Worm (Caenorhabditis elegans) whole organism, late embryonic: ENCODE data around the gene ZK1307.2.

ENCODE experiments used
- elt-4 ChIP-seq: sonication (generic microtip); optimal IDR thresholded peaks from 2 replicates; lab custom pipeline; 2016; ENCODE audit warnings: missing genetic modification characterization, missing compliant biosample characterization
- lin-11 ChIP-seq: fragments of 200-800 bp; sonication (Bioruptor generic); optimal IDR thresholded peaks from 2 replicates; lab custom pipeline; 2018; ENCODE audit warnings: mild to moderate bottlenecking, missing genetic modification characterization, missing compliant biosample characterization
- nfya-1 ChIP-seq: sonication (generic microtip); optimal IDR thresholded peaks from 2 replicates; lab custom pipeline; 2017; ENCODE audit warnings: missing genetic modification characterization, mild to moderate bottlenecking, missing compliant biosample characterization, antibody characterized with exemption, moderate library complexity
- pag-3 ChIP-seq: sonication (generic microtip); optimal IDR thresholded peaks from 2 replicates; lab custom pipeline; 2016; ENCODE audit warnings: missing compliant biosample characterization, missing genetic modification characterization, borderline replicate concordance
- pat-9 ChIP-seq: fragments of 200-800 bp; sonication (Bioruptor generic); optimal IDR thresholded peaks from 2 replicates; lab custom pipeline; 2018; ENCODE audit warnings: mild to moderate bottlenecking, missing genetic modification characterization, moderate library complexity, missing compliant biosample characterization
- unc-42 ChIP-seq: sonication (generic microtip); optimal IDR thresholded peaks from 2 replicates; lab custom pipeline; 2016; ENCODE audit warnings: missing genotype, missing genetic modification characterization, missing compliant biosample characterization

ce11 chrII:9674678-9675077 is 20.9 kb upstream of the ZK1307.2 start, which contains the start of gene arc-1:
- TF ChIP-seq pat-9 (tag; lab: Kevin White, UChicago) (no peak), nfya-1 (tag; lab: Kevin White, UChicago) (no peak), unc-42 (tag; lab: Kevin White, UChicago) (no peak), lin-11 (no peak), elt-4 (no peak), pag-3 (no peak)
